Worm (Caenorhabditis elegans) whole organism, mixed stage, embryonic: ENCODE results near the gene akt-1.

Source experiments
- elt-3 ChIP-seq: fragments of 150-350 bp; optimal IDR thresholded peaks from 2 replicates; lab custom pipeline; 2014; ENCODE audit warnings: missing biosample characterization, missing genetic modification characterization
- ham-2 ChIP-seq: fragments of 200-800 bp; sonication (Bioruptor generic); optimal IDR thresholded peaks from 2 replicates; lab custom pipeline; 2018; ENCODE audit warnings: mild to moderate bottlenecking, missing genetic modification characterization, missing compliant biosample characterization
- lsy-2 ChIP-seq: fragments of 150-350 bp; optimal IDR thresholded peaks from 2 replicates; lab custom pipeline; 2014; ENCODE audit warnings: missing biosample characterization, missing genetic modification characterization
- mab-5 ChIP-seq: fragments of 150-350 bp; optimal IDR thresholded peaks from 2 replicates; lab custom pipeline; 2014; ENCODE audit warnings: missing biosample characterization, missing genetic modification characterization
- mls-2 ChIP-seq: sonication (generic microtip); optimal IDR thresholded peaks from 2 replicates; lab custom pipeline; 2016; ENCODE audit warnings: mild to moderate bottlenecking, missing genetic modification characterization, moderate library complexity, missing compliant biosample characterization
- nhr-12 ChIP-seq: fragments of 150-350 bp; optimal IDR thresholded peaks from 2 replicates; lab custom pipeline; 2014; ENCODE audit warnings: missing biosample characterization, missing genetic modification characterization
- nhr-28 ChIP-seq: fragments of 150-350 bp; optimal IDR thresholded peaks from 2 replicates; lab custom pipeline; 2014; ENCODE audit warnings: missing biosample characterization, missing genetic modification characterization
- nhr-76 ChIP-seq: sonication (generic microtip); optimal IDR thresholded peaks from 2 replicates; lab custom pipeline; 2017; ENCODE audit warnings: missing biosample characterization, missing genetic modification characterization
- pha-4 ChIP-seq: fragments of 150-350 bp; optimal IDR thresholded peaks from 2 replicates; lab custom pipeline; 2018; ENCODE audit warnings: missing biosample characterization, missing genetic modification reagents, missing genetic modification characterization
- snpc-4 ChIP-seq: fragments of 150-350 bp; optimal IDR thresholded peaks from 2 replicates; lab custom pipeline; 2014; ENCODE audit warnings: missing biosample characterization, missing genetic modification characterization
- unc-62 ChIP-seq: fragments of 150-350 bp; optimal IDR thresholded peaks from 2 replicates; lab custom pipeline; 2014; ENCODE audit warnings: missing biosample characterization, missing genetic modification reagents, missing genetic modification characterization
- ztf-11 ChIP-seq: fragments of 150-350 bp; optimal IDR thresholded peaks from 2 replicates; lab custom pipeline; 2014; ENCODE audit warnings: missing biosample characterization, missing genetic modification characterization

DNA sequence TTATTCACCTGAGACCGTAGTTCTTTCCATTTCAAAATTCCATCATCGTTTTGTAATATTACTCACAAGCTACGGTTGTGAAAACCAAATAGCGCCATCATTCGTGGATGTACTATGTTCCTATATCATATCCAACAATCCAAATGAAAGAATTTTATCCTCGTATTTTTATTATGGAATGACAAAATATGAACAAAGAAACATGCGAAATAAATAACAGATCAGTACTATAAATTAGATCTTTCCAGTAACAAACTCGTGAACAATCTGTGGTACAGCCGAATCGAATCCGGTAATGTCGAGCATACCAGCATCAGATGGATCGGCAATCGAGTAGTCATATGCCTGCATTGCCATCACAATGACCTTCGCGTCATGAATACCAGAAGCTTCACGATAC, 4.0 kb downstream of the akt-1 start:
- no peak for TF ChIP-seq snpc-4 (tag; lab: Kevin White, UChicago)
- no peak for TF ChIP-seq nhr-12 (tag; lab: Kevin White, UChicago)
- no peak for TF ChIP-seq nhr-76 (tag; lab: Kevin White, UChicago)
- no peak for TF ChIP-seq nhr-28 (tag; lab: Kevin White, UChicago)
- TF ChIP-seq elt-3 (tag; lab: Kevin White, UChicago) = no peak
- TF ChIP-seq mab-5 (tag; lab: Kevin White, UChicago) = no peak
- no peak for TF ChIP-seq pha-4 (tag; lab: Kevin White, UChicago)
- TF ChIP-seq lsy-2 = no peak
- TF ChIP-seq mls-2 (tag; lab: Kevin White, UChicago) = no peak
- TF ChIP-seq unc-62 (GFP tag; lab: Kevin White, UChicago) = no peak
- no peak for TF ChIP-seq ham-2 (GFP tag; lab: Kevin White, UChicago)
- no peak for TF ChIP-seq ztf-11 (tag; lab: Kevin White, UChicago)
